Fruit fly (Drosophila melanogaster) whole organism, embryonic: ENCODE data around the gene CG15043.

ENCODE experiments used
- Antp ChIP-seq: fragments of 200-800 bp; sonication (Bioruptor generic); optimal IDR thresholded peaks from 3 replicates; lab custom pipeline; 2016; ENCODE audit warnings: missing biosample characterization, missing genetic modification characterization
- C15 ChIP-seq: fragments of 200-800 bp; sonication (Bioruptor generic); IDR thresholded peaks from 3 replicates; pipeline ENCODE4 v1.3.6; 2022; ENCODE audit warnings: missing biosample characterization, missing genetic modification characterization
- CG10209 ChIP-seq: fragments of 200-800 bp; sonication (Bioruptor generic); optimal IDR thresholded peaks from 3 replicates; lab custom pipeline; 2017; ENCODE audit warnings: missing biosample characterization, mild to moderate bottlenecking, missing genetic modification characterization, missing genetic modification reagents
- CG10654 ChIP-seq: fragments of 200-800 bp; sonication (Bioruptor generic); optimal IDR thresholded peaks from 2 replicates; lab custom pipeline; 2016; ENCODE audit warnings: missing biosample characterization, missing genetic modification characterization
- CG11695 ChIP-seq: fragments of 200-800 bp; sonication (Bioruptor generic); IDR thresholded peaks from 3 replicates; pipeline ENCODE4 v1.3.6; 2022; ENCODE audit warnings: missing biosample characterization, missing genetic modification characterization
- CG12299 ChIP-seq: fragments of 200-800 bp; sonication (Bioruptor generic); optimal IDR thresholded peaks from 2 replicates; lab custom pipeline; 2018; ENCODE audit warnings: missing biosample characterization, mild to moderate bottlenecking, missing genetic modification characterization
- CG13287 ChIP-seq: fragments of 200-800 bp; sonication (Bioruptor generic); IDR thresholded peaks from 2 replicates; pipeline ENCODE4 v1.3.6; 2022; ENCODE audit warnings: missing biosample characterization, missing genetic modification characterization; ENCODE audit not compliant: partially characterized antibody
- CG13624 ChIP-seq: fragments of 200-800 bp; sonication (Bioruptor generic); optimal IDR thresholded peaks from 2 replicates; lab custom pipeline; 2016; ENCODE audit warnings: missing biosample characterization, missing genetic modification characterization
- CG14860 ChIP-seq: fragments of 200-800 bp; sonication (Bioruptor generic); IDR thresholded peaks from 3 replicates; pipeline ENCODE4 v1.3.6; 2022; ENCODE audit warnings: missing biosample characterization, missing genetic modification characterization; ENCODE audit not compliant: partially characterized antibody
- CG17186 ChIP-seq: fragments of 200-800 bp; sonication (Bioruptor generic); optimal IDR thresholded peaks from 3 replicates; lab custom pipeline; 2017; ENCODE audit warnings: missing biosample characterization, missing genetic modification reagents, missing genetic modification characterization
- CG17568 ChIP-seq: fragments of 200-800 bp; sonication (Bioruptor generic); optimal IDR thresholded peaks from 2 replicates; lab custom pipeline; 2018; ENCODE audit warnings: missing biosample characterization, mild to moderate bottlenecking, missing genetic modification characterization, moderate library complexity
- CG30431 ChIP-seq: fragments of 200-800 bp; sonication (Bioruptor generic); optimal IDR thresholded peaks from 2 replicates; lab custom pipeline; 2017; ENCODE audit warnings: missing biosample characterization, missing genetic modification characterization
- CG3065 ChIP-seq: fragments of 200-800 bp; sonication (Bioruptor generic); optimal IDR thresholded peaks from 2 replicates; lab custom pipeline; 2016; ENCODE audit warnings: missing biosample characterization, missing genetic modification characterization
- CG31224 ChIP-seq: fragments of 200-800 bp; sonication (Bioruptor generic); IDR thresholded peaks from 2 replicates; pipeline ENCODE4 v1.3.6; 2022; ENCODE audit warnings: missing biosample characterization, missing genetic modification characterization
- CG31388 ChIP-seq: fragments of 200-800 bp; sonication (Bioruptor generic); optimal IDR thresholded peaks from 2 replicates; lab custom pipeline; 2016; ENCODE audit warnings: missing biosample characterization, missing genetic modification characterization
- CG34224 ChIP-seq: fragments of 200-800 bp; sonication (Bioruptor generic); IDR thresholded peaks from 3 replicates; pipeline ENCODE4 v1.3.6; 2022; ENCODE audit warnings: missing biosample characterization, missing genetic modification characterization; ENCODE audit not compliant: partially characterized antibody
- CG3726 ChIP-seq: fragments of 200-800 bp; sonication (Bioruptor generic); IDR thresholded peaks from 3 replicates; pipeline ENCODE4, ENCODE4 v1.3.6; 2022; ENCODE audit warnings: missing biosample characterization, missing genetic modification characterization
- CG4328 ChIP-seq: fragments of 200-800 bp; sonication (Bioruptor generic); optimal IDR thresholded peaks from 3 replicates; lab custom pipeline; 2017; ENCODE audit warnings: missing biosample characterization, missing genetic modification reagents, missing genetic modification characterization
- CG6689 ChIP-seq: fragments of 200-800 bp; sonication (Bioruptor generic); IDR thresholded peaks from 2 replicates; pipeline ENCODE4 v1.3.6; 2022; ENCODE audit warnings: missing biosample characterization, missing genetic modification characterization
- CG7839 ChIP-seq: fragments of 200-800 bp; sonication (Bioruptor generic); optimal IDR thresholded peaks from 3 replicates; lab custom pipeline; 2018; ENCODE audit warnings: missing biosample characterization, mild to moderate bottlenecking, missing genetic modification characterization, moderate library complexity
- CG7987 ChIP-seq: fragments of 200-800 bp; sonication (Bioruptor generic); optimal IDR thresholded peaks from 2 replicates; lab custom pipeline; 2018; ENCODE audit warnings: missing biosample characterization, mild to moderate bottlenecking, missing genetic modification characterization, moderate library complexity
- CG8924 ChIP-seq: fragments of 200-800 bp; optimal IDR thresholded peaks from 3 replicates; lab custom pipeline; 2019; ENCODE audit warnings: missing biosample characterization, mild to moderate bottlenecking, missing genetic modification characterization, moderate library complexity
- D ChIP-seq, 2 experiments: fragments of 200-800 bp in 1 of 2; fragments of >200 bp in 1 of 2; sonication (Bioruptor generic) in 1 of 2; optimal IDR thresholded peaks; 2 replicates in 1 of 2; 3 replicates in 1 of 2; lab custom pipeline; 2017; ENCODE audit warnings: mild to moderate bottlenecking in 1 of 2, missing biosample characterization in 1 of 2, missing genetic modification characterization in 1 of 2, missing genetic modification reagents in 1 of 2
- Dip3 ChIP-seq: fragments of 200-800 bp; sonication (Bioruptor generic); optimal IDR thresholded peaks from 3 replicates; lab custom pipeline; 2016; ENCODE audit warnings: missing biosample characterization, missing genetic modification characterization
- Dll ChIP-seq: fragments of 200-800 bp; sonication (Bioruptor generic); IDR thresholded peaks from 4 replicates; pipeline ENCODE4 v1.3.6; 2022; ENCODE audit warnings: missing biosample characterization, missing genetic modification characterization; ENCODE audit not compliant: partially characterized antibody
- Dref ChIP-seq: fragments of 200-800 bp; sonication (Bioruptor generic); IDR thresholded peaks from 2 replicates; pipeline ENCODE4 v1.3.6; 2022; ENCODE audit warnings: missing biosample characterization, missing genetic modification characterization
- HLH3B ChIP-seq: fragments of 200-800 bp; sonication (Bioruptor generic); IDR thresholded peaks from 2 replicates; pipeline ENCODE4 v1.3.6; 2022; ENCODE audit warnings: missing biosample characterization, missing genetic modification characterization
- Hr3 ChIP-seq: fragments of 200-800 bp; sonication (Bioruptor generic); optimal IDR thresholded peaks from 3 replicates; lab custom pipeline; 2016; ENCODE audit warnings: missing biosample characterization, missing genetic modification characterization
- Hr39 ChIP-seq: fragments of >200 bp; optimal IDR thresholded peaks from 2 replicates; lab custom pipeline; 2017
- Lhr ChIP-seq: fragments of 200-800 bp; sonication (Bioruptor generic); optimal IDR thresholded peaks from 3 replicates; lab custom pipeline; 2017; ENCODE audit warnings: mild to moderate bottlenecking, missing biosample characterization, missing genetic modification reagents, missing genetic modification characterization
- NK7.1 ChIP-seq: fragments of 200-800 bp; sonication (Bioruptor generic); optimal IDR thresholded peaks from 3 replicates; lab custom pipeline; 2016; ENCODE audit warnings: missing biosample characterization, missing genetic modification characterization
- Opbp ChIP-seq: fragments of 200-800 bp; sonication (Bioruptor generic); IDR thresholded peaks from 3 replicates; pipeline ENCODE4 v1.3.6; 2022; ENCODE audit warnings: missing biosample characterization, missing genetic modification characterization; ENCODE audit not compliant: partially characterized antibody
- Ptx1 ChIP-seq: fragments of 200-800 bp; sonication (Bioruptor generic); IDR thresholded peaks from 2 replicates; pipeline ENCODE4 v1.3.6; 2022; ENCODE audit warnings: missing biosample characterization, missing genetic modification characterization
- Side ChIP-seq: fragments of 200-800 bp; sonication (Bioruptor generic); optimal IDR thresholded peaks from 2 replicates; lab custom pipeline; 2016; ENCODE audit warnings: missing biosample characterization, missing genetic modification characterization
- ab ChIP-seq: fragments of 200-800 bp; sonication (Bioruptor generic); optimal IDR thresholded peaks from 2 replicates; lab custom pipeline; 2016; ENCODE audit warnings: missing biosample characterization, missing genetic modification characterization
- ash1 ChIP-seq: fragments of 200-800 bp; sonication (Bioruptor generic); optimal IDR thresholded peaks from 2 replicates; lab custom pipeline; 2018; ENCODE audit warnings: missing biosample characterization, mild to moderate bottlenecking, missing genetic modification characterization
- bsh ChIP-seq, 2 experiments: fragments of 200-800 bp; sonication (Bioruptor generic); optimal IDR thresholded peaks; 2 replicates each; lab custom pipeline; 2017 to 2018; ENCODE audit warnings: mild to moderate bottlenecking in 2 of 2, missing biosample characterization in 2 of 2, missing genetic modification characterization in 2 of 2, moderate library complexity in 1 of 2
- fd64A ChIP-seq: fragments of 200-800 bp; sonication (Bioruptor generic); optimal IDR thresholded peaks from 3 replicates; lab custom pipeline; 2018; ENCODE audit warnings: missing biosample characterization, mild to moderate bottlenecking, missing genetic modification characterization
- ftz-f1 ChIP-seq: fragments of 200-800 bp; sonication (Bioruptor generic); optimal IDR thresholded peaks from 2 replicates; lab custom pipeline; 2016; ENCODE audit warnings: missing biosample characterization, missing genetic modification characterization
- fu2 ChIP-seq: fragments of 200-800 bp; sonication (Bioruptor generic); optimal IDR thresholded peaks from 2 replicates; lab custom pipeline; 2016; ENCODE audit warnings: missing biosample characterization, missing genetic modification characterization
- inv ChIP-seq: fragments of 200-800 bp; sonication (Bioruptor generic); IDR thresholded peaks from 2 replicates; pipeline ENCODE4 v1.3.6; 2022; ENCODE audit warnings: missing biosample characterization, missing genetic modification characterization; ENCODE audit not compliant: partially characterized antibody
- jing ChIP-seq: fragments of 200-800 bp; sonication (Bioruptor generic); optimal IDR thresholded peaks from 2 replicates; lab custom pipeline; 2018; ENCODE audit warnings: missing biosample characterization, mild to moderate bottlenecking, missing genetic modification characterization
- mld ChIP-seq: fragments of 200-800 bp; sonication (Bioruptor generic); IDR thresholded peaks from 3 replicates; pipeline ENCODE4 v1.3.6; 2022; ENCODE audit warnings: missing biosample characterization, missing genetic modification characterization; ENCODE audit not compliant: partially characterized antibody
- nmo ChIP-seq: fragments of 200-800 bp; sonication (Bioruptor generic); optimal IDR thresholded peaks from 2 replicates; lab custom pipeline; 2018; ENCODE audit warnings: missing biosample characterization, mild to moderate bottlenecking, missing genetic modification characterization, moderate library complexity
- onecut ChIP-seq: fragments of 200-800 bp; sonication (Bioruptor generic); IDR thresholded peaks from 2 replicates; pipeline ENCODE4 v1.3.6; 2022; ENCODE audit warnings: missing biosample characterization, missing genetic modification characterization
- p53 ChIP-seq: fragments of 200-800 bp; sonication (Bioruptor generic); optimal IDR thresholded peaks from 2 replicates; lab custom pipeline; 2016; ENCODE audit warnings: missing biosample characterization, missing genetic modification characterization
- repo ChIP-seq: fragments of 200-800 bp; sonication (Bioruptor generic); optimal IDR thresholded peaks from 2 replicates; lab custom pipeline; 2016; ENCODE audit warnings: missing biosample characterization, missing genetic modification characterization
- sens ChIP-seq: fragments of 200-800 bp; sonication (Bioruptor generic); peaks from one replicate; lab custom pipeline; 2016; ENCODE audit warnings: missing biosample characterization, missing genetic modification characterization
- seq ChIP-seq: fragments of 200-800 bp; sonication (Bioruptor generic); IDR thresholded peaks from 2 replicates; pipeline ENCODE4 v1.3.6; 2022; ENCODE audit warnings: missing biosample characterization, missing genetic modification characterization
- vvl ChIP-seq: fragments of 200-800 bp; sonication (Bioruptor generic); IDR thresholded peaks from 2 replicates; pipeline ENCODE4 v1.3.6; 2022; ENCODE audit warnings: missing biosample characterization, missing genetic modification characterization

The CG15043 gene

dm6 chrX:18515205-18515921, 21.4 kb upstream of the CG15043 start, which contains the start of the genes Bx and HisRS (continued):
- TF ChIP-seq Dll (GFP tag; lab: Robert Waterston, UW) (no peak), CG7839 (no peak), seq (no peak), sens (peak; percentile 67), Side (no peak), Hr39 (lab: Kevin White, UChicago) (no peak), inv (GFP tag; lab: Robert Waterston, UW) (0 out of 2 replicates have a peak, but pooled peaks have one; percentile 8), p53 (GFP tag; lab: Kevin White, UChicago) (no peak), CG14860 (no peak), CG13624 (GFP tag; lab: Kevin White, UChicago) (no peak), Ptx1 (GFP tag; lab: Robert Waterston, UW) (0 out of 2 replicates have a peak, but pooled peaks have one; percentile 6), CG3065 (GFP tag; lab: Kevin White, UChicago) (no peak), nmo (peak; percentile 26), CG7987 (no peak), Dref (GFP tag; lab: Robert Waterston, UW) (peak; percentile 49), CG3726 (GFP tag; lab: Robert Waterston, UW) (no peak), ab (no peak), CG13287 (peak; percentile 36; the same call in 1 of the 2 replicates), ftz-f1 (GFP tag; lab: Kevin White, UChicago) (peak; percentile 38), Hr3 (GFP tag; lab: Kevin White, UChicago) (no peak), Lhr (peak; percentile 73), CG30431 (GFP tag; lab: Kevin White, UChicago) (no peak), mld (GFP tag; lab: Robert Waterston, UW) (no peak), CG10654 (GFP tag; lab: Kevin White, UChicago) (no peak), ash1 (GFP tag; lab: Kevin White, UChicago) (no peak), CG34224 (GFP tag; lab: Robert Waterston, UW) (no peak), CG12299 (tag; lab: Kevin White, UChicago) (no peak), CG31224 (GFP tag; lab: Robert Waterston, UW) (no peak), CG10209 (GFP tag; lab: Kevin White, UChicago) (no peak), Dip3 (GFP tag; lab: Kevin White, UChicago) (no peak), jing (no peak), CG11695 (GFP tag; lab: Robert Waterston, UW) (no peak), Antp (GFP tag; lab: Kevin White, UChicago) (no peak), C15 (GFP tag; lab: Robert Waterston, UW) (no peak), repo (GFP tag; lab: Kevin White, UChicago) (no peak), vvl (peak; percentile 23), onecut (GFP tag; lab: Robert Waterston, UW) (no peak), CG17568 (GFP tag; lab: Kevin White, UChicago) (no peak), fu2 (GFP tag; lab: Kevin White, UChicago) (no peak), CG4328 (GFP tag; lab: Kevin White, UChicago) (no peak), CG31388 (GFP tag; lab: Kevin White, UChicago) (no peak), NK7.1 (no peak), Opbp (peak; percentile 64; the same call in 2 of the 3 replicates), D (optimal IDR thresholded peaks at IDR 0.05; lab: Kevin White, UChicago) (peak; percentile 74), D (GFP tag; optimal IDR thresholded peaks at IDR 0.05; lab: Kevin White, UChicago) (no peak), CG17186 (GFP tag; lab: Kevin White, UChicago) (peak; percentile 70), CG6689 (GFP tag; lab: Robert Waterston, UW) (no peak), HLH3B (GFP tag; lab: Robert Waterston, UW) (no peak), fd64A (GFP tag; lab: Kevin White, UChicago) (no peak), CG8924 (tag; lab: Kevin White, UChicago) (peak; percentile 19), bsh (GFP tag; optimal IDR thresholded peaks at IDR 0.05; lab: Kevin White, UChicago) (no peak)
